Worm (Caenorhabditis elegans) whole organism, L4 larva: ENCODE measurements around the gene lit-1.

Source experiments
- R02D3.7 ChIP-seq: fragments of 150-350 bp; sonication (generic microtip); optimal IDR thresholded peaks from 3 replicates; lab custom pipeline; 2014; ENCODE audit warnings: missing biosample characterization, missing genetic modification characterization
- lir-3 ChIP-seq: sonication (generic microtip); optimal IDR thresholded peaks from 2 replicates; lab custom pipeline; 2016; ENCODE audit warnings: mild to moderate bottlenecking, missing genetic modification characterization, missing compliant biosample characterization
- mdl-1 ChIP-seq, 2 experiments: fragments of 150-350 bp in 1 of 2; sonication (generic microtip) in 1 of 2; optimal IDR thresholded peaks; 2 replicates each; lab custom pipeline; 2014 to 2017; ENCODE audit warnings: missing biosample characterization in 2 of 2, missing genetic modification characterization in 2 of 2
- pqm-1 ChIP-seq: sonication (generic microtip); optimal IDR thresholded peaks from 2 replicates; lab custom pipeline; 2017; ENCODE audit warnings: missing biosample characterization, missing genetic modification characterization

- no peak for TF ChIP-seq mdl-1 (tag; optimal IDR thresholded peaks at IDR 0.05; lab: Kevin White, UChicago)
- TF ChIP-seq R02D3.7 = no peak
- TF ChIP-seq lir-3 (tag; lab: Kevin White, UChicago) = no peak
- peak; percentile 31 for TF ChIP-seq pqm-1 (tag; lab: Kevin White, UChicago)
Measured at ce11 chrIII:13657975-13658374, 43.8 kb upstream of the lit-1 start.
